Worm (Caenorhabditis elegans): Measurements from ENCODE around the gene cpf-2.
"Not testable (repeated sequence)": the region's sequence is repeated elsewhere in the genome, so short reads cannot be mapped to it uniquely, and the experiment has no call there.

Gene cpf-2

DNA sequence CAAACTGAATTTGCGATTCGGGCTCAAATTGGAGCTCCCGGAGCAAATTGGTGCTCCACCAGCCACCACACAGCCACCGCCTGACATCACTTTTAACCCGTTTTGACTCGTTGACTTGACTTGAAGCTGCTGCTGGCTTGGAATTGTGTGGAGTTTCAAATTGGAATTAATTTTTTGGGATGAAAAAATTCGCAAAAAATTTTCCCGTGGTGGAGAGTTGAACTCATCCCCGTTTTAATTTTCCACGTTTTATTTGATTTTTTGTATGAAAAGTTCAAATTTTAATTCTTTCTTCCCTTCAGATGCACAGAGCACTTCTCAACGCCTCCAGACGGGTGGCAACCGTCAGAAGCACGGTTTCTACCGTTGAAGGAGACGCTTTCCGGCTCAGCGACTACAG lies 23.4 kb downstream of the cpf-2 start, which contains the start of gene Y43F4A.4:
Gene Y43F4A.4 (plus strand): TSS at position 301 of the 400 bp plus-strand sequence.
- not testable (repeated sequence) for TF ChIP-seq attf-5 (GFP tag; optimal IDR thresholded peaks at IDR 0.05); bed-2 (GFP tag; IDR thresholded peaks at IDR 0.05); nhr-90 (tag; optimal IDR thresholded peaks at IDR 0.05)

DNA sequence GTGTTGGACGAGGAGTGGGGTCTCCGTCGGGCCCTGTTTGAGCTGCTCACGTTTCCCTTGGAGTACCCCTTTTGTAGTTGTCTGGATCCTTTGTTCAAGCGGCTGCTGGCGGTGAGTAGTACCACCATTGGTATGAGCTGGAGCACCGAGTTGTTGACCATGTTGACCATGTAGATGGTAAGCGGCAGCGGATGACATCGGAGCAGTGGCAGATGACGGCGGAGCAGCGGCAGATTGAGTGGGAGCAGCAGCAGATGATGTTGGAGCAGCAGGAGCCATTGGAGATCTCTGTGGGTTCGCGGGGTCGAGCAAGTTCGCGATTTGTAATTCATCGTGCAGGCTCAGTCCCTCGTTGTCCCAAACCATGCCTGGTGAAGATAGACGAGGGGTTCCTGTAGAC lies 32.5 kb downstream of the cpf-2 start:
- peak; percentile 61; the same call in 1 of the 2 replicates for TF ChIP-seq egrh-3 (GFP tag; IDR thresholded peaks at IDR 0.05)

DNA sequence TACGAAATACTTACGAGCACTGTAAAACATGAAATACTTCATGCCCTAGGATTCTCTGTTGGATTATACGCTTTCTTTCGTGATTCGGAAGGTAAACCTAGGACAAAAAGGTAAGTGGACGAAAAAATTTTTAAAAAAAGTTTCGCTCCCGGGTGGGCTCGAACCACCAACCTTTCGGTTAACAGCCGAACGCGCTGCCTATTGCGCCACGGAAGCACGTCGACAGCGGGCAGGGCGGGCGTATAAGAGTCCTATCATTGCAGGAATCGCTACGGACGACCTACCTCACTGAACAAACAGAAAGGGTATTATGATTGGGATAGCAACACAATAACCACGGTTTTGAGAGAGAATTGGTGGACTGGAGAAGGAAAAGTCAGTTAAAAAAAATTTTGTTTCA lies 43.7 kb downstream of the cpf-2 start:
- TF ChIP-seq sptf-2 (GFP tag; optimal IDR thresholded peaks at IDR 0.05) (peak; percentile 49), hrde-1 (tag; optimal IDR thresholded peaks at IDR 0.05; ENCODE audit: borderline replicate concordance) (no peak), snpc-3.4 (tag; optimal IDR thresholded peaks at IDR 0.05) (no peak), sdz-38 (tag; optimal IDR thresholded peaks at IDR 0.05) (no peak), madf-10 (tag; optimal IDR thresholded peaks at IDR 0.05) (no peak), lin-54 (GFP tag; optimal IDR thresholded peaks at IDR 0.05) (peak; percentile 24), attf-3 (GFP tag; conservative IDR thresholded peaks at IDR 0.05) (no peak), ztf-6 (GFP tag; IDR thresholded peaks at IDR 0.05) (no peak), let-607 (tag; optimal IDR thresholded peaks at IDR 0.05) (no peak), ekl-4 (GFP tag; IDR thresholded peaks at IDR 0.05) (0 out of 2 replicates have a peak, but pooled peaks have one; percentile 14), lin-26 (GFP tag; IDR thresholded peaks at IDR 0.05) (peak; percentile 60; the same call in 1 of the 2 replicates), ceh-79 (tag; optimal IDR thresholded peaks at IDR 0.05) (no peak), lin-40 (tag; optimal IDR thresholded peaks at IDR 0.05) (no peak), unc-130 (GFP tag; optimal IDR thresholded peaks at IDR 0.05) (no peak), hlh-12 (tag; optimal IDR thresholded peaks at IDR 0.05) (no peak), akir-1 (GFP tag; optimal IDR thresholded peaks at IDR 0.05) (peak; percentile 13), tbp1 (GFP tag; optimal IDR thresholded peaks at IDR 0.05) (peak; percentile 94), F49E8.2 (tag; optimal IDR thresholded peaks at IDR 0.05; ENCODE audit: insufficient read depth) (no peak), lag-1 (GFP tag; IDR thresholded peaks at IDR 0.05) (no peak), somi-1 (GFP tag; optimal IDR thresholded peaks at IDR 0.05) (no peak), nhr-80 (tag; optimal IDR thresholded peaks at IDR 0.05) (no peak), ZK185.1 (tag; optimal IDR thresholded peaks at IDR 0.05; ENCODE audit: poor library complexity, severe bottlenecking) (peak; percentile 42), nhr-179 (tag; optimal IDR thresholded peaks at IDR 0.05) (no peak), snpc-4 (GFP tag; optimal IDR thresholded peaks at IDR 0.05) (no peak), snpc-4 (tag; optimal IDR thresholded peaks at IDR 0.05) (peak in 1 of 4 experiments; percentile 13), B0035.1 (tag; optimal IDR thresholded peaks at IDR 0.05) (no peak), K11D2.4 (GFP tag; IDR thresholded peaks at IDR 0.05) (0 out of 2 replicates have a peak, but pooled peaks have one; percentile 21), F33H1.4 (GFP tag; IDR thresholded peaks at IDR 0.05) (no peak; the same call in 1 of the 2 replicates), F57C9.4 (tag; optimal IDR thresholded peaks at IDR 0.05) (no peak), attf-6 (GFP tag; IDR thresholded peaks at IDR 0.05) (no peak), athp-1 (tag; optimal IDR thresholded peaks at IDR 0.05) (no peak), ceh-58 (GFP tag; IDR thresholded peaks at IDR 0.05) (no peak), attf-5 (GFP tag; optimal IDR thresholded peaks at IDR 0.05) (no peak), Y95B8A.8 (GFP tag; IDR thresholded peaks at IDR 0.05) (0 out of 2 replicates have a peak, but pooled peaks have one; percentile 50), F22D6.2 (tag; optimal IDR thresholded peaks at IDR 0.05) (no peak), madf-8 (GFP tag; conservative IDR thresholded peaks at IDR 0.05) (no peak), mcd-1 (GFP tag; IDR thresholded peaks at IDR 0.05) (peak; percentile 62), let-526 (GFP tag; IDR thresholded peaks at IDR 0.05) (no peak), nfyb-1 (GFP tag; IDR thresholded peaks at IDR 0.05) (0 out of 2 replicates have a peak, but pooled peaks have one; percentile 30), zfh-2 (GFP tag; conservative IDR thresholded peaks at IDR 0.05) (peak; percentile 59), D2030.7 (GFP tag; IDR thresholded peaks at IDR 0.05) (peak; percentile 71), ztf-26 (tag; optimal IDR thresholded peaks at IDR 0.05) (no peak)

All from whole organism, young adult.